In the genomic region with DNA sequence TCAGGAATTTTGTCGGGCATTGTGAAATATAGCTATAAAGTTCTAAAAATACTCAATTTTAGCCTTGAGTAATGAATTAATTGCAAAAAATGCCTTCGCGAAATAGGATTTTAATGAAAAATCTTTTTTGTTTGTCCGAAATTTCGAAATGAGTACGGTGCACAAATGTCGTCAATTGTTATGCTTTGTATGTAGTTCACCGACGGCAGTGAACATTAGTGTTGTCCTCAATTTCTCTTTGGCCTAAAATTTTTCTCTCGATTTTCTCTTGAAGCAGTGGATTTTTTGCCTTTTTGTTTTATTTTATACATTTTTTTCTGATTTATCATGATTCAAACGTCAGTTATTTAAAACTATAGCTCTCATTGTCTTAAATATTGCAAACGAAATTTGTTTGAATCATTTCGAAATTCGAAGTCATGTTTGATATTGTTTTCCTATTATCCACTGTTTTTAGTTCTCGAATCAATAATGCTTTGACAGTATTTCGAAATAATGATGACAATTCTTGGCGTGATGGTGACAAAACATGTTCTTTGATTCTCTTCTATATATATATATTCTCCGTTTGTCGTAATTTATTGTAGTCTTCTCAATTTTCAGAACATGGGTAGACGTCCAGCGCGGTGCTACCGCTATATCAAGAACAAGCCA, we compare ENCODE assay signal across 7 worm cellular contexts.
TF ChIP-seq lines count a peak whose summit lies in the region.

TSS of gene ints-11 (minus strand) at position 201 of the 654 bp plus-strand sequence.
TSS of gene rpl-10 (plus strand) at position 604 of the 654 bp plus-strand sequence.

TF ChIP-seq in whole organism, L1 larva, 84 proteins besides CTCF, POLR2A, EP300 and RAD21 (continues in another document):
- no peak for TF ChIP-seq fkh-4 (tag; optimal IDR thresholded peaks at IDR 0.05; lab: Kevin White, UChicago; ENCODE audit: borderline replicate concordance)
- TF ChIP-seq isw-1 (GFP tag; IDR thresholded peaks at IDR 0.05; lab: Robert Waterston, UW), result peak; percentile 31
- TF ChIP-seq ces-1 (GFP tag; optimal IDR thresholded peaks at IDR 0.05; lab: Kevin White, UChicago), result no peak
- no peak for TF ChIP-seq aha-1 (tag; optimal IDR thresholded peaks at IDR 0.05; lab: Kevin White, UChicago)
- peak; percentile 56 for TF ChIP-seq skn-1 (tag; optimal IDR thresholded peaks at IDR 0.05; lab: Kevin White, UChicago)
- peak; percentile 41 for TF ChIP-seq C04F5.9 (tag; optimal IDR thresholded peaks at IDR 0.05; lab: Kevin White, UChicago)
- TF ChIP-seq zag-1 (tag; optimal IDR thresholded peaks at IDR 0.05; lab: Kevin White, UChicago), result no peak
- no peak for TF ChIP-seq nhr-84 (tag; optimal IDR thresholded peaks at IDR 0.05; lab: Kevin White, UChicago)
- no peak for TF ChIP-seq aly-2 (tag; optimal IDR thresholded peaks at IDR 0.05; lab: Kevin White, UChicago)
- no peak for TF ChIP-seq nhr-12 (tag; optimal IDR thresholded peaks at IDR 0.05; lab: Kevin White, UChicago)
- TF ChIP-seq nhr-19 (GFP tag; conservative IDR thresholded peaks at IDR 0.05; lab: Robert Waterston, UW), result 0 out of 2 replicates have a peak, but pooled peaks have one; percentile 23

TF ChIP-seq in whole organism, L2 larva, 48 proteins besides CTCF, POLR2A, EP300 and RAD21 (continues in another document):
- no peak for TF ChIP-seq F13H6.1 (tag; optimal IDR thresholded peaks at IDR 0.05; lab: Kevin White, UChicago)
- TF ChIP-seq nhr-23 (tag; optimal IDR thresholded peaks at IDR 0.05; lab: Kevin White, UChicago), result no peak
- no peak for TF ChIP-seq snpc-4 (tag; optimal IDR thresholded peaks at IDR 0.05; lab: Kevin White, UChicago)
- no peak for TF ChIP-seq lin-39 (tag; optimal IDR thresholded peaks at IDR 0.05; lab: Kevin White, UChicago)
- TF ChIP-seq egl-27 (tag; optimal IDR thresholded peaks at IDR 0.05; lab: Kevin White, UChicago), result no peak
- no peak for TF ChIP-seq ama-1 (optimal IDR thresholded peaks at IDR 0.05; lab: Kevin White, UChicago)
- no peak for TF ChIP-seq nhr-77 (tag; optimal IDR thresholded peaks at IDR 0.05; lab: Kevin White, UChicago)
- TF ChIP-seq unc-62 (GFP tag; optimal IDR thresholded peaks at IDR 0.05; lab: Kevin White, UChicago), result no peak
- TF ChIP-seq dmd-4 (tag; optimal IDR thresholded peaks at IDR 0.05; lab: Kevin White, UChicago), result no peak
- TF ChIP-seq sma-9 (GFP tag; optimal IDR thresholded peaks at IDR 0.05; lab: Kevin White, UChicago), result no peak
- TF ChIP-seq sma-9 (tag; optimal IDR thresholded peaks at IDR 0.05; lab: Kevin White, UChicago), result no peak
- no peak for TF ChIP-seq R02D3.7 (tag; optimal IDR thresholded peaks at IDR 0.05; lab: Kevin White, UChicago)
- TF ChIP-seq alr-1 (tag; optimal IDR thresholded peaks at IDR 0.05; lab: Kevin White, UChicago), result no peak

TF ChIP-seq in whole organism, L3 larva, 47 proteins besides CTCF, POLR2A, EP300 and RAD21:
- peak; percentile 86 for TF ChIP-seq nfya-1 (tag; optimal IDR thresholded peaks at IDR 0.05; lab: Kevin White, UChicago; ENCODE audit: insufficient read depth)
- peak; percentile 84 for TF ChIP-seq lin-15B (tag; optimal IDR thresholded peaks at IDR 0.05; lab: Kevin White, UChicago)
- TF ChIP-seq lsy-12 (tag; optimal IDR thresholded peaks at IDR 0.05; lab: Kevin White, UChicago), result no peak
- peak; percentile 81 for TF ChIP-seq pha-4 (tag; optimal IDR thresholded peaks at IDR 0.05; lab: Kevin White, UChicago)
- peak; percentile 31 for TF ChIP-seq elt-2 (tag; optimal IDR thresholded peaks at IDR 0.05; lab: Kevin White, UChicago)
- peak; percentile 44 for TF ChIP-seq hmg-11 (tag; optimal IDR thresholded peaks at IDR 0.05; lab: Kevin White, UChicago)
- peak; percentile 71 for TF ChIP-seq nhr-23 (tag; optimal IDR thresholded peaks at IDR 0.05; lab: Kevin White, UChicago)
- TF ChIP-seq nhr-25 (tag; optimal IDR thresholded peaks at IDR 0.05; lab: Kevin White, UChicago), result peak; percentile 45
- TF ChIP-seq lin-39 (tag; optimal IDR thresholded peaks at IDR 0.05; lab: Kevin White, UChicago), result peak; percentile 29
- no peak for TF ChIP-seq aly-2 (tag; optimal IDR thresholded peaks at IDR 0.05; lab: Kevin White, UChicago)
- TF ChIP-seq snpc-4 (tag; optimal IDR thresholded peaks at IDR 0.05; lab: Kevin White, UChicago), result peak; percentile 23
- TF ChIP-seq elt-1 (tag; optimal IDR thresholded peaks at IDR 0.05; lab: Kevin White, UChicago), result no peak
TF ChIP-seq in whole organism, L3 larva: peak in this region for 9.

TF ChIP-seq in whole organism, L4 larva, 104 proteins besides CTCF, POLR2A, EP300 and RAD21:
- peak; percentile 25 for TF ChIP-seq mep-1 (tag; optimal IDR thresholded peaks at IDR 0.05; lab: Kevin White, UChicago)
- TF ChIP-seq hlh-30 (tag; optimal IDR thresholded peaks at IDR 0.05; lab: Kevin White, UChicago; ENCODE audit: insufficient read depth), result peak; percentile 51
- peak; percentile 7 for TF ChIP-seq nhr-28 (tag; optimal IDR thresholded peaks at IDR 0.05; lab: Kevin White, UChicago)
- peak; percentile 58 for TF ChIP-seq lin-38 (GFP tag; IDR thresholded peaks at IDR 0.05; lab: Robert Waterston, UW)
- TF ChIP-seq dpl-1 (GFP tag; optimal IDR thresholded peaks at IDR 0.05; lab: Kevin White, UChicago), result peak; percentile 68
- TF ChIP-seq fos-1 (tag; optimal IDR thresholded peaks at IDR 0.05; lab: Kevin White, UChicago), result no peak
- TF ChIP-seq lsy-2 (tag; optimal IDR thresholded peaks at IDR 0.05; lab: Kevin White, UChicago), result peak in 1 of 2 experiments; percentile 97
- TF ChIP-seq dve-1 (tag; optimal IDR thresholded peaks at IDR 0.05; lab: Kevin White, UChicago; ENCODE audit: insufficient read depth), result peak; percentile 20
- no peak for TF ChIP-seq set-16 (GFP tag; IDR thresholded peaks at IDR 0.05; lab: Robert Waterston, UW)
- TF ChIP-seq nhr-6 (tag; optimal IDR thresholded peaks at IDR 0.05; lab: Kevin White, UChicago), result peak; percentile 10
- TF ChIP-seq mes-2 (tag; optimal IDR thresholded peaks at IDR 0.05; lab: Kevin White, UChicago; ENCODE audit: poor library complexity, severe bottlenecking), result peak; percentile 69
- TF ChIP-seq daf-19 (GFP tag; conservative IDR thresholded peaks at IDR 0.05; lab: Robert Waterston, UW), result no peak

TF ChIP-seq in whole organism, late embryonic, 69 proteins besides CTCF, POLR2A, EP300 and RAD21:
- TF ChIP-seq nfya-1 (tag; optimal IDR thresholded peaks at IDR 0.05; lab: Kevin White, UChicago), result peak; percentile 51
- peak; percentile 4 for TF ChIP-seq dve-1 (tag; optimal IDR thresholded peaks at IDR 0.05; lab: Kevin White, UChicago)
- no peak for TF ChIP-seq eyg-1 (tag; optimal IDR thresholded peaks at IDR 0.05; lab: Kevin White, UChicago)
- no peak for TF ChIP-seq T23F11.4 (GFP tag; optimal IDR thresholded peaks at IDR 0.05; lab: Kevin White, UChicago)

TF ChIP-seq in whole organism, mixed stage, embryonic, 35 proteins besides CTCF, POLR2A, EP300 and RAD21:
- TF ChIP-seq lsy-2 (tag; optimal IDR thresholded peaks at IDR 0.05; lab: Kevin White, UChicago) (peak; percentile 94), bed-3 (GFP tag; optimal IDR thresholded peaks at IDR 0.05; lab: Kevin White, UChicago) (no peak), nhr-237 (tag; optimal IDR thresholded peaks at IDR 0.05; lab: Kevin White, UChicago) (peak; percentile 57), hlh-1 (tag; optimal IDR thresholded peaks at IDR 0.05; lab: Kevin White, UChicago) (peak; percentile 40)

TF ChIP-seq in whole organism, young adult, 124 proteins besides CTCF, POLR2A, EP300 and RAD21 (continues in another document):
- TF ChIP-seq pha-4 (tag; optimal IDR thresholded peaks at IDR 0.05; lab: Kevin White, UChicago) (peak; percentile 30), F57C9.4 (tag; optimal IDR thresholded peaks at IDR 0.05; lab: Kevin White, UChicago) (no peak), mcd-1 (GFP tag; IDR thresholded peaks at IDR 0.05; lab: Robert Waterston, UW) (no peak; the same call in 1 of the 2 replicates), ama-1 (optimal IDR thresholded peaks at IDR 0.05; lab: Kevin White, UChicago) (no peak), ama-1 (GFP tag; optimal IDR thresholded peaks at IDR 0.05; lab: Kevin White, UChicago) (no peak), nhr-80 (tag; optimal IDR thresholded peaks at IDR 0.05; lab: Kevin White, UChicago) (no peak), repo-1 (tag; optimal IDR thresholded peaks at IDR 0.05; lab: Kevin White, UChicago) (no peak), nfya-2 (GFP tag; IDR thresholded peaks at IDR 0.05; lab: Robert Waterston, UW) (no peak), Y56A3A.18 (GFP tag; IDR thresholded peaks at IDR 0.05; lab: Robert Waterston, UW) (no peak), egl-18 (GFP tag; IDR thresholded peaks at IDR 0.05; lab: Robert Waterston, UW) (no peak), atf-7 (tag; optimal IDR thresholded peaks at IDR 0.05; lab: Kevin White, UChicago) (no peak), madf-6 (GFP tag; IDR thresholded peaks at IDR 0.05; lab: Robert Waterston, UW) (no peak), snpc-4 (GFP tag; optimal IDR thresholded peaks at IDR 0.05; lab: Kevin White, UChicago) (no peak), snpc-4 (tag; optimal IDR thresholded peaks at IDR 0.05; lab: Kevin White, UChicago) (peak in 1 of 4 experiments; percentile 47), sea-2 (GFP tag; IDR thresholded peaks at IDR 0.05; lab: Robert Waterston, UW) (no peak), F49E8.2 (tag; optimal IDR thresholded peaks at IDR 0.05; lab: Kevin White, UChicago; ENCODE audit: insufficient read depth) (no peak), rcor-1 (GFP tag; IDR thresholded peaks at IDR 0.05; lab: Robert Waterston, UW) (no peak), unc-62 (GFP tag; optimal IDR thresholded peaks at IDR 0.05; lab: Kevin White, UChicago) (no peak), chd-7 (tag; optimal IDR thresholded peaks at IDR 0.05; lab: Kevin White, UChicago) (no peak), F37B4.10 (GFP tag; IDR thresholded peaks at IDR 0.05; lab: Robert Waterston, UW) (no peak), nhr-179 (tag; optimal IDR thresholded peaks at IDR 0.05; lab: Kevin White, UChicago) (no peak), Y79H2A.3 (GFP tag; conservative IDR thresholded peaks at IDR 0.05; lab: Robert Waterston, UW) (no peak), C06A6.2 (GFP tag; conservative IDR thresholded peaks at IDR 0.05; lab: Robert Waterston, UW) (no peak), ztf-28 (GFP tag; IDR thresholded peaks at IDR 0.05; lab: Robert Waterston, UW) (no peak), ztf-25 (GFP tag; IDR thresholded peaks at IDR 0.05; lab: Robert Waterston, UW) (no peak), mes-4 (tag; optimal IDR thresholded peaks at IDR 0.05; lab: Kevin White, UChicago) (no peak), hlh-26 (GFP tag; conservative IDR thresholded peaks at IDR 0.05; lab: Robert Waterston, UW) (no peak), K12H6.12 (tag; optimal IDR thresholded peaks at IDR 0.05; lab: Kevin White, UChicago) (no peak), rec-8 (tag; optimal IDR thresholded peaks at IDR 0.05; lab: Kevin White, UChicago) (no peak), lsl-1 (GFP tag; optimal IDR thresholded peaks at IDR 0.05; lab: Kevin White, UChicago) (peak; percentile 15), F10E7.11 (tag; optimal IDR thresholded peaks at IDR 0.05; lab: Kevin White, UChicago) (no peak), T07F8.4 (tag; optimal IDR thresholded peaks at IDR 0.05; lab: Kevin White, UChicago) (no peak), ceh-58 (GFP tag; IDR thresholded peaks at IDR 0.05; lab: Robert Waterston, UW) (no peak), hlh-12 (tag; optimal IDR thresholded peaks at IDR 0.05; lab: Kevin White, UChicago) (no peak)
